Worm (Caenorhabditis elegans): ENCODE results near the gene R09A8.1.

DNA sequence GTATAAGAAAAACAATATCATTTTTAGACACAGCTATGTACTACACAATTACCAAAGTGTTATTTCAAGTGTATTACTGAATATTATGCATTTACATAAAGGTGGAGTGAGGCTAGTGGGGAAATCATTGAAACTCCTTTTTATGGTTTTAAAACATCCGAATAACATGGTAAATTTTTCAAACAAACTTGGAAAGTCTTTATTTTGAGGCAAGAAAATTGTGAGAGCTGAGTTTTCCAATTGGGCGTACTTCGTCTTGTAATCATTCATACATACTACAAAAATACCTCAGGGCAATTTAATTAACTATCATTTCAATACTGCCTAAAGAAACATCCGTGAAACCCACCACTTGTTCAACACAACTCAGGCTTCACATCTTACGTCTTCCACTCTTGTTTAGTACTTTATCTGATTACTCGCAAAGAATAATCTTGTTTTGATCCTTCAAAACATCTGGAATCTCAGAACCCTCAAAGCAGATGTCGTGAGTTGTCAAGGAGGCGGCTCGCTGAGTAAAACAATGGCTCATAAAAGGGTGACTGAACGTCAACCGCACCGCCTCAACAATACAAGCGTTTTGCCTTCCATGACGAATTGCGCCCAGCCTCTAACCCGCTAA, 33.1 kb downstream of the R09A8.1 start, which contains the start of gene zmp-5:
- TF ChIP-seq cog-1 (tag; optimal IDR thresholded peaks at IDR 0.05) = no peak
- TF ChIP-seq flt-1 (GFP tag; IDR thresholded peaks at IDR 0.05) = no peak
- TF ChIP-seq med-1 (GFP tag; optimal IDR thresholded peaks at IDR 0.05; ENCODE audit: insufficient read depth) = no peak
- no peak for TF ChIP-seq T22C8.4 (GFP tag; IDR thresholded peaks at IDR 0.05)

Data from whole organism, midembryonic.